Worm (Caenorhabditis elegans): ENCODE results near the gene F58F12.12.

Gene F58F12.12

DNA sequence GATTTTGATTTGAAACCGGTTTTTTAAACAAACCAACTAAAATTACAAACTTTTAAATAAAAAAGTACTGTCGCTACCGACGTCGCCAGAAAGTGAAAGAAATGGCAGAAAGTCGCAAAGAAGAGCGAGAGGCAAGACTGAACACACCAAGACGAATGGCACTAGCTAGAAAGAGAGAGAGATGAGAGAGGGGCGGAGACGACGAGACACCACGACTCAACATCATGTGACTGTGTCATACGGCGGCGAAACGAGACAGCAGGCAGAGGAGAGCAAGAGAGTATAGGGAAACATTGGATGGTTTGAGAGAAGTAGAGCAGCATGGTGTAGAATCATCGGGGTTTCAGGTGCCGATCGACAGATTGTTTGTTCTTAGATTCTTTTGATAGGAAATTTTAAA, 32.6 kb upstream of the F58F12.12 start:
- peak; percentile 87 for TF ChIP-seq elt-2 (tag; optimal IDR thresholded peaks at IDR 0.05)
- TF ChIP-seq eor-1 (tag; optimal IDR thresholded peaks at IDR 0.05) = no peak
- TF ChIP-seq daf-12 (tag; optimal IDR thresholded peaks at IDR 0.05) = no peak
- no peak for TF ChIP-seq unc-39 (tag; optimal IDR thresholded peaks at IDR 0.05)
- no peak for TF ChIP-seq zag-1 (tag; optimal IDR thresholded peaks at IDR 0.05)
- TF ChIP-seq egl-5 (tag; optimal IDR thresholded peaks at IDR 0.05) = peak; percentile 79
- no peak for TF ChIP-seq ceh-82 (tag; optimal IDR thresholded peaks at IDR 0.05)
- TF ChIP-seq sea-2 (GFP tag; optimal IDR thresholded peaks at IDR 0.05) = no peak
- TF ChIP-seq ceh-9 (tag; optimal IDR thresholded peaks at IDR 0.05) = no peak
- TF ChIP-seq nfya-1 (tag; optimal IDR thresholded peaks at IDR 0.05; ENCODE audit: insufficient read depth) = peak; percentile 94
- peak; percentile 83 for TF ChIP-seq lin-15B (tag; optimal IDR thresholded peaks at IDR 0.05)
- no peak for TF ChIP-seq nhr-76 (tag; optimal IDR thresholded peaks at IDR 0.05)
- peak; percentile 89 for TF ChIP-seq skn-1 (tag; optimal IDR thresholded peaks at IDR 0.05)
- peak; percentile 18 for TF ChIP-seq nhr-77 (tag; optimal IDR thresholded peaks at IDR 0.05)
- peak; percentile 98 for TF ChIP-seq ama-1 (optimal IDR thresholded peaks at IDR 0.05)
- TF ChIP-seq fkh-2 (tag; optimal IDR thresholded peaks at IDR 0.05) = no peak
- TF ChIP-seq aly-2 (tag; optimal IDR thresholded peaks at IDR 0.05) = no peak
- peak; percentile 94 for TF ChIP-seq hmg-11 (tag; optimal IDR thresholded peaks at IDR 0.05)
- peak; percentile 92 for TF ChIP-seq lin-39 (tag; optimal IDR thresholded peaks at IDR 0.05)
- TF ChIP-seq ceh-16 (tag; optimal IDR thresholded peaks at IDR 0.05) = no peak
- no peak for TF ChIP-seq fos-1 (tag; optimal IDR thresholded peaks at IDR 0.05)
- no peak for TF ChIP-seq ztf-11 (tag; optimal IDR thresholded peaks at IDR 0.05)
- TF ChIP-seq fkh-10 (GFP tag; optimal IDR thresholded peaks at IDR 0.05) = peak; percentile 53
- peak; percentile 74 for TF ChIP-seq elt-1 (tag; optimal IDR thresholded peaks at IDR 0.05)
- TF ChIP-seq mdl-1 (tag; optimal IDR thresholded peaks at IDR 0.05) = peak; percentile 66
- TF ChIP-seq pqm-1 (tag; optimal IDR thresholded peaks at IDR 0.05) = peak; percentile 75
- TF ChIP-seq pha-4 (tag; optimal IDR thresholded peaks at IDR 0.05) = peak; percentile 94
- peak; percentile 55 for TF ChIP-seq R02D3.7 (tag; optimal IDR thresholded peaks at IDR 0.05)
- TF ChIP-seq nhr-25 (tag; optimal IDR thresholded peaks at IDR 0.05) = peak; percentile 98
- no peak for TF ChIP-seq nhr-28 (tag; optimal IDR thresholded peaks at IDR 0.05)
- peak; percentile 94 for TF ChIP-seq jun-1 (tag; optimal IDR thresholded peaks at IDR 0.05)
- TF ChIP-seq mml-1 (tag; optimal IDR thresholded peaks at IDR 0.05) = no peak
- TF ChIP-seq egl-27 (tag; optimal IDR thresholded peaks at IDR 0.05) = peak; percentile 50
- TF ChIP-seq nhr-237 (tag; optimal IDR thresholded peaks at IDR 0.05) = no peak
- TF ChIP-seq unc-62 (GFP tag; optimal IDR thresholded peaks at IDR 0.05) = peak; percentile 71
- no peak for TF ChIP-seq ZK546.5 (tag; optimal IDR thresholded peaks at IDR 0.05)
- TF ChIP-seq tbx-2 (tag; optimal IDR thresholded peaks at IDR 0.05) = peak; percentile 62
- TF ChIP-seq nhr-11 (tag; optimal IDR thresholded peaks at IDR 0.05) = peak; percentile 81
- no peak for TF ChIP-seq elt-3 (tag; optimal IDR thresholded peaks at IDR 0.05)
- peak; percentile 74 for TF ChIP-seq ceh-28 (tag; optimal IDR thresholded peaks at IDR 0.05)
- no peak for TF ChIP-seq nhr-12 (tag; optimal IDR thresholded peaks at IDR 0.05)
- TF ChIP-seq snpc-4 (tag; optimal IDR thresholded peaks at IDR 0.05) = no peak
- TF ChIP-seq nhr-23 (tag; optimal IDR thresholded peaks at IDR 0.05) = peak; percentile 93
- TF ChIP-seq nhr-67 (tag; optimal IDR thresholded peaks at IDR 0.05) = no peak
- TF ChIP-seq nhr-43 (tag; optimal IDR thresholded peaks at IDR 0.05; ENCODE audit: poor library complexity, severe bottlenecking) = peak; percentile 85
- no peak for TF ChIP-seq ztf-4 (tag; optimal IDR thresholded peaks at IDR 0.05)
- TF ChIP-seq lsy-12 (tag; optimal IDR thresholded peaks at IDR 0.05) = peak; percentile 79

- no peak for TF ChIP-seq nhr-23 (tag; optimal IDR thresholded peaks at IDR 0.05)
- TF ChIP-seq lin-15B (tag; optimal IDR thresholded peaks at IDR 0.05) = no peak
- TF ChIP-seq ztf-4 (tag; optimal IDR thresholded peaks at IDR 0.05) = no peak
- TF ChIP-seq aly-2 (tag; optimal IDR thresholded peaks at IDR 0.05) = no peak
- no peak for TF ChIP-seq ceh-82 (tag; optimal IDR thresholded peaks at IDR 0.05)
- TF ChIP-seq nhr-12 (tag; optimal IDR thresholded peaks at IDR 0.05) = no peak
- no peak for TF ChIP-seq nhr-67 (tag; optimal IDR thresholded peaks at IDR 0.05)
- TF ChIP-seq ceh-28 (tag; optimal IDR thresholded peaks at IDR 0.05) = no peak
- no peak for TF ChIP-seq nhr-28 (tag; optimal IDR thresholded peaks at IDR 0.05)
These were observed 31.0 kb upstream of the F58F12.12 start for ce11 chrII:6349968-6350367.
